Worm (Caenorhabditis elegans) whole organism, L3 larva: ENCODE data around the gene mig-10.
A peak's percentile ranks its signal among the peaks of the same experiment; 100 is the strongest.

ENCODE experiments used
- R02D3.7 ChIP-seq: fragments of 150-350 bp; optimal IDR thresholded peaks from 2 replicates; lab custom pipeline; 2014; ENCODE audit warnings: missing biosample characterization, missing genetic modification characterization
- aly-2 ChIP-seq: fragments of 150-350 bp; optimal IDR thresholded peaks from 2 replicates; lab custom pipeline; 2014; ENCODE audit warnings: missing biosample characterization, missing genetic modification characterization
- ama-1 ChIP-seq: fragments of 150-350 bp; optimal IDR thresholded peaks from 2 replicates; lab custom pipeline; 2018
- ceh-28 ChIP-seq: fragments of 150-350 bp; optimal IDR thresholded peaks from 2 replicates; lab custom pipeline; 2014; ENCODE audit warnings: missing biosample characterization, missing genetic modification reagents, missing genetic modification characterization
- egl-5 ChIP-seq: fragments of 150-350 bp; optimal IDR thresholded peaks from 2 replicates; lab custom pipeline; 2017; ENCODE audit warnings: missing biosample characterization, missing genetic modification reagents, missing genetic modification characterization, inconsistent platforms
- elt-1 ChIP-seq: fragments of 150-350 bp; optimal IDR thresholded peaks from 2 replicates; lab custom pipeline; 2014; ENCODE audit warnings: missing biosample characterization, missing genetic modification characterization
- elt-2 ChIP-seq: sonication (generic microtip); optimal IDR thresholded peaks from 2 replicates; lab custom pipeline; 2016; ENCODE audit warnings: missing genetic modification reagents, mild to moderate bottlenecking, missing genetic modification characterization, missing compliant biosample characterization
- elt-3 ChIP-seq, 3 experiments: fragments of 150-350 bp in 1 of 3; sonication (generic microtip) in 2 of 3; optimal IDR thresholded peaks; 2 replicates in 2 of 3; 4 replicates in 1 of 3; lab custom pipeline; 2014 to 2017; ENCODE audit warnings: missing biosample characterization in 3 of 3, missing genetic modification characterization in 3 of 3
- eor-1 ChIP-seq, 2 experiments: fragments of 150-350 bp; optimal IDR thresholded peaks; 2 replicates each; lab custom pipeline; 2014 to 2018; ENCODE audit warnings: missing biosample characterization in 2 of 2, missing genetic modification characterization in 2 of 2
- fkh-10 ChIP-seq: sonication (generic microtip); optimal IDR thresholded peaks from 2 replicates; lab custom pipeline; 2017; ENCODE audit warnings: missing biosample characterization, missing genetic modification reagents, missing genetic modification characterization
- hmg-11 ChIP-seq: sonication (generic microtip); optimal IDR thresholded peaks from 2 replicates; lab custom pipeline; 2016; ENCODE audit warnings: missing genetic modification characterization, missing compliant biosample characterization
- jun-1 ChIP-seq: fragments of 150-350 bp; optimal IDR thresholded peaks from 2 replicates; lab custom pipeline; 2014; ENCODE audit warnings: missing biosample characterization, missing genetic modification reagents, missing genetic modification characterization
- lin-15B ChIP-seq: fragments of 150-350 bp; optimal IDR thresholded peaks from 2 replicates; lab custom pipeline; 2014; ENCODE audit warnings: missing biosample characterization, missing genetic modification characterization
- lin-39 ChIP-seq: fragments of 150-350 bp; optimal IDR thresholded peaks from 2 replicates; lab custom pipeline; 2018; ENCODE audit warnings: missing biosample characterization, missing genetic modification reagents, missing genetic modification characterization
- nfya-1 ChIP-seq: sonication (generic microtip); optimal IDR thresholded peaks from 2 replicates; lab custom pipeline; 2017; ENCODE audit warnings: missing genetic modification characterization, mild to moderate bottlenecking, missing compliant biosample characterization, antibody characterized with exemption, moderate library complexity; ENCODE audit not compliant: insufficient read depth
- nhr-11 ChIP-seq: fragments of 150-350 bp; optimal IDR thresholded peaks from 2 replicates; lab custom pipeline; 2014; ENCODE audit warnings: missing biosample characterization, missing genetic modification characterization
- nhr-12 ChIP-seq: fragments of 150-350 bp; optimal IDR thresholded peaks from 2 replicates; lab custom pipeline; 2014; ENCODE audit warnings: missing biosample characterization, missing genetic modification characterization
- nhr-23 ChIP-seq: fragments of 150-350 bp; optimal IDR thresholded peaks from 2 replicates; lab custom pipeline; 2014; ENCODE audit warnings: missing biosample characterization, missing genetic modification reagents, missing genetic modification characterization
- nhr-237 ChIP-seq: fragments of 150-350 bp; optimal IDR thresholded peaks from 2 replicates; lab custom pipeline; 2014; ENCODE audit warnings: missing biosample characterization, missing genetic modification characterization
- nhr-28 ChIP-seq: fragments of 150-350 bp; optimal IDR thresholded peaks from 2 replicates; lab custom pipeline; 2014; ENCODE audit warnings: missing biosample characterization, missing genetic modification characterization
- nhr-43 ChIP-seq: sonication (generic microtip); optimal IDR thresholded peaks from 2 replicates; lab custom pipeline; 2016; ENCODE audit warnings: mild to moderate bottlenecking, missing genetic modification characterization, missing compliant biosample characterization; ENCODE audit not compliant: poor library complexity, severe bottlenecking
- nhr-76 ChIP-seq: fragments of 150-350 bp; sonication (generic microtip); optimal IDR thresholded peaks from 5 replicates; lab custom pipeline; 2014; ENCODE audit warnings: missing biosample characterization, missing genetic modification characterization
- nhr-77 ChIP-seq: fragments of 150-350 bp; optimal IDR thresholded peaks from 2 replicates; lab custom pipeline; 2014; ENCODE audit warnings: missing biosample characterization, missing genetic modification characterization
- pha-4 ChIP-seq: fragments of 150-350 bp; optimal IDR thresholded peaks from 2 replicates; lab custom pipeline; 2014; ENCODE audit warnings: missing biosample characterization, missing genetic modification reagents, missing genetic modification characterization
- pqm-1 ChIP-seq: fragments of 150-350 bp; optimal IDR thresholded peaks from 2 replicates; lab custom pipeline; 2017; ENCODE audit warnings: missing biosample characterization, missing genetic modification characterization, inconsistent platforms
- sea-2 ChIP-seq: fragments of 150-350 bp; sonication (generic microtip); optimal IDR thresholded peaks from 4 replicates; lab custom pipeline; 2014; ENCODE audit warnings: missing biosample characterization, missing genetic modification reagents, missing genetic modification characterization
- skn-1 ChIP-seq: fragments of 150-350 bp; optimal IDR thresholded peaks from 2 replicates; lab custom pipeline; 2014; ENCODE audit warnings: missing biosample characterization, missing genetic modification characterization
- snpc-4 ChIP-seq: fragments of 150-350 bp; optimal IDR thresholded peaks from 2 replicates; lab custom pipeline; 2014; ENCODE audit warnings: missing biosample characterization, missing genetic modification characterization
- unc-39 ChIP-seq: sonication (generic microtip); optimal IDR thresholded peaks from 4 replicates; lab custom pipeline; 2017; ENCODE audit warnings: missing biosample characterization, missing genetic modification characterization
- unc-62 ChIP-seq: fragments of 150-350 bp; sonication (generic microtip); optimal IDR thresholded peaks from 4 replicates; lab custom pipeline; 2014; ENCODE audit warnings: missing biosample characterization, missing genetic modification reagents, missing genetic modification characterization
- zag-1 ChIP-seq: fragments of 150-350 bp; optimal IDR thresholded peaks from 2 replicates; lab custom pipeline; 2014; ENCODE audit warnings: missing biosample characterization, missing genetic modification characterization

mig-10 gene

DNA sequence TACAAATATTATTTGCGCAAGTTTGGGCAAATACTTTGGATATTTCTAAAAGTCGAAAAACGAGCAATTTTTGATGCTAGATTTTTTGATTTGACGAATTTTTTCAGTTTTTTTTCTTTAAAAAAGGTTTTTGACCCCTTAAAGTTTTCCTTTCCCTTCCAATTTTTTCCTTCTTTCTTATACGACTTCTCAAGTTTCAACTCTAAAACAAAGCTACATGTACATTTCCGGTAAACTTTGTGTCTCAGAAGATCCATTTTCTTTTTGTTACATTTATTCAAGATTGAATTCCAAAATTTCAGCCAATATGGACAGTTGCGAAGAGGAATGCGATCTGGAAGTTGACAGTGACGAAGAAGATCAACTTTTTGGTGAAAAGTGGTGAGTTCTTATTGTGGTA is at the start of gene mig-10:
mig-10 (plus strand) TSS at position 301 of the 400 bp plus-strand sequence.
- TF ChIP-seq hmg-11 (tag; lab: Kevin White, UChicago) (no peak), nhr-23 (no peak), jun-1 (tag; lab: Kevin White, UChicago) (no peak), zag-1 (no peak), nhr-12 (tag; lab: Kevin White, UChicago) (no peak)

DNA sequence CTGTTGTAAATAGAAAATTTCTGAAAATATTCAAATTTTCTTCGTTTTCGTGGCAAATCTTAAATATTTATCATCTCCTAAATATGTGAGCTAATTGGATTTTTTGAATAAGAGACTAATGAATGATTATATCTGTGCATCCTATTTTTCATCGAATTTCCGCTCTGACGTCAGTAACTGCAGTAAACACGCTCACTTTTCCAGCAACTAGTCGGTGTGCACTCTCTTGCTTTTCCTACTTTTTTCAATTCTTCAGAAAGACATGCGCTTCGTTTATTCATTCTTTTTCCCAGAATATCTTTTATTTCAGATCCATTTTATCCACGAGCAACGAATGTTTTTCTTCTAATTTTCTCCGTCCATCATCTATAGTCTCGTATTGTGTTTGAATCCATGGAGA is 49.4 kb upstream of the mig-10 start:
- TF ChIP-seq elt-3 (tag; optimal IDR thresholded peaks at IDR 0.05; lab: Kevin White, UChicago): no peak
- TF ChIP-seq nhr-77 (tag; lab: Kevin White, UChicago): no peak
- TF ChIP-seq elt-1 (tag; lab: Kevin White, UChicago): no peak
- TF ChIP-seq eor-1 (tag; optimal IDR thresholded peaks at IDR 0.05; lab: Kevin White, UChicago): no peak
- no peak for TF ChIP-seq egl-5 (tag; lab: Kevin White, UChicago)
- TF ChIP-seq nfya-1 (tag; lab: Kevin White, UChicago): peak; percentile 12
- no peak for TF ChIP-seq lin-15B
- peak; percentile 32 for TF ChIP-seq nhr-11 (tag; lab: Kevin White, UChicago)
- no peak for TF ChIP-seq skn-1 (tag; lab: Kevin White, UChicago)
- no peak for TF ChIP-seq sea-2

DNA sequence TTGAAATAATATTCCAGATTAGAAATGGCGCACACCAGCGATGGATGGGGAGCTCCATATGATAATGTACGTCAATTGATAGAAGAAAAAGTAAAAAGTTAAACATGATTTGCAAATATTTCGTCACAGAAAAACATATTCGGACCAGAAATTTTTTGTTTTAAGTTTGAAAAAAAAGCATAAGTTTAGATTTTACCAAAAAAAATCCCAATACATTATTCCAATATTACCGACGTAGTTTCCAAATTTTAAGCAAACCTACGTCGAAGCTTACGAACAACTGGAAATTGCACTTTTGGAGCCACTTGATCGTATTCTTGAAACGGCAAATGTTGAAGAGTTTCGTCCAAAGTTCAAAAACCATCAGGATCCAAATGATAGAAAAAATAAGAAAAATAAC is 46.3 kb upstream of the mig-10 start, which contains the start of gene henn-1:
henn-1 (plus strand) TSS at position 18 of the 400 bp plus-strand sequence.
- TF ChIP-seq nhr-23 (peak; percentile 29), pha-4 (tag; lab: Kevin White, UChicago) (peak; percentile 28), pqm-1 (no peak), ceh-28 (tag; lab: Kevin White, UChicago) (no peak), jun-1 (tag; lab: Kevin White, UChicago) (no peak), unc-39 (no peak)
- TF ChIP-seq, all 47 proteins: peak for 2

DNA sequence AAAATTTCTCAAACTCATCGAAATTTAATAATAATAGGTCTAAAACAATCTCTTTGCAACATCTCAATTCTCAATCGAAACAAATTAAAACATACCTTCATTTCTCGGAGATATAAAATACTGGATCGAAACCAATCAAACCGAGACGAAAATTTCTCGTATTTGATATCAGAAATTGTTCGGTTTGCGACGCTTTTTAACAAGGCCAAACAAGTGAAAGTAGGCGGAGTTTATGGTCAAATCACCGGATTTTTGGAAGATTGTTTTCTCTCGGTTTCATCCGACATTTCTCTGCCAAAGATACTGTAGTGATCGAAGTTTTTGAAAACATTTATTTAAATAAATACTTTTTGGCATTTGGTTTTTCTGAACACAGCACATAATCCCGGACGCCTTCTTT is 43.5 kb upstream of the mig-10 start, which contains the start of gene C02F5.14:
C02F5.14 (minus strand) TSS at position 157 of the 400 bp plus-strand sequence.
- TF ChIP-seq nhr-28 (tag; lab: Kevin White, UChicago): no peak
- TF ChIP-seq nhr-23: peak; percentile 4
- TF ChIP-seq, all 47 proteins: peak for 1

DNA sequence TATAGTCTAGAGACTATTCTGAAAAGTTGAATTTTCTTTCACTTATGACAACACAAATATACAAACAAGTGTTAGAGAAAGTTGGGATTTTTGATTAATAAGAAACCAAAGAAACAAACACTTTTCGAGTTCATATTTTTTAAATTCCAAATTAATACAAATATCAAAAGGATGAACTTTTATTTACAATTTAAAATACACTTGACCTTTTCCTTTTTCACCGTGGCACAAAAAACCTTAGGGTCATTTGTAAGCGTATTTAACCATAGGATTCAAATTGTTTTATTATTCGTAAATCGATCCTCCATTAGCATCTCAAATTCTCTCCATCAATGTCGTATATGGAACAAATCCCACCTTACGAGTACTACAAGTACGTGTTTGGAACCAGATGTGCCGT is 43.0 kb upstream of the mig-10 start, which contains the start of gene C02F5.5:
C02F5.5 (plus strand) TSS at position 301 of the 400 bp plus-strand sequence.
- TF ChIP-seq nhr-237 (tag; lab: Kevin White, UChicago) (no peak), nfya-1 (tag; lab: Kevin White, UChicago) (no peak), snpc-4 (no peak), nhr-23 (no peak), fkh-10 (GFP tag; lab: Kevin White, UChicago) (no peak)

DNA sequence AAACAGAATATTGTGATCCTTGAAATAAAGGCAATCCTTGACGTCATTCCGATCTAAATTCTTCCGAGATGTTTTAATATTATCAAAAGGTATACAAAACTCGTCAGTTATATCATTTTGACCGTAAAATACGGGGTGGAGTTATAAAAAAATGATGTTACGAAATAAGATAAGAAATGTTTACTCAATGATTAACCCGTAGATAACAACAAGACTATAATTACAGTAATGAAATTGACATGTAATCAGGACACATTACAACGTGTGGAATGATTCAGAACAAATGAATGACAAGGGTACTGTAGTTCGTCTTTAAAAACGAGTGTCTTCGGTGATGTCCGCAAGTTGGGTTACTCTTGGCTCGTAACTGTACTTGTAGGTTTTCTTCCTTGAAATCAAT is 41.1 kb upstream of the mig-10 start, which contains the start of gene tsp-2:
tsp-2 (minus strand) TSS at position 109 of the 400 bp plus-strand sequence.
- TF ChIP-seq zag-1 (no peak), nhr-77 (tag; lab: Kevin White, UChicago) (no peak), elt-2 (tag; lab: Kevin White, UChicago) (peak; percentile 86), lin-39 (tag; lab: Kevin White, UChicago) (no peak), hmg-11 (tag; lab: Kevin White, UChicago) (no peak), sea-2 (no peak), pqm-1 (peak; percentile 86), ama-1 (no peak), jun-1 (tag; lab: Kevin White, UChicago) (peak; percentile 49), ceh-28 (tag; lab: Kevin White, UChicago) (no peak), R02D3.7 (tag; lab: Kevin White, UChicago) (no peak), unc-62 (GFP tag; lab: Kevin White, UChicago) (no peak), pha-4 (tag; lab: Kevin White, UChicago) (peak; percentile 69)

DNA sequence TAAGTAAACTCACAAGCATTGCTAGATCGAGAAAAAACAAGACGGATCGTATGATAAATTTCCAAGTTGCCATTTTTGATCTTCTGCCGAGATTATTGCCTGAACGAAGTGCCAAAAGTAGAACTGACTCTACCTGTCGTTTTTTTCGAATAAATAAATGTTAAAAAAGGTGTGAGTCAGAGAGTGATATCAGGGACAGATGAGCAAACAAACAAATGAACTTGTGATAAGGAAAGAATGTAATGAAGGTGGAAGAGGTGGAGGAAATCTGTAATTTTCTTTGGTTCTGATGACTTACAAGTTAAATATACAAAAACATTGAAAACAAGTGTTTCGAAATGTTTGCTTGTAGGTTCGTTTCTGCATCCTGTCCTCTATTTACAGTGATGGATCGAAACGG is 39.6 kb upstream of the mig-10 start, which contains the start of gene tsp-1:
tsp-1 (minus strand) TSS at position 99 of the 400 bp plus-strand sequence.
- TF ChIP-seq nhr-76 (tag; lab: Kevin White, UChicago) (no peak), aly-2 (tag; lab: Kevin White, UChicago) (no peak), pha-4 (tag; lab: Kevin White, UChicago) (peak; percentile 21), nhr-43 (no peak), nhr-11 (tag; lab: Kevin White, UChicago) (no peak), pqm-1 (peak; percentile 39), elt-2 (tag; lab: Kevin White, UChicago) (peak; percentile 35)
